Worm (Caenorhabditis elegans): ENCODE measurements around the gene twk-22.

DNA sequence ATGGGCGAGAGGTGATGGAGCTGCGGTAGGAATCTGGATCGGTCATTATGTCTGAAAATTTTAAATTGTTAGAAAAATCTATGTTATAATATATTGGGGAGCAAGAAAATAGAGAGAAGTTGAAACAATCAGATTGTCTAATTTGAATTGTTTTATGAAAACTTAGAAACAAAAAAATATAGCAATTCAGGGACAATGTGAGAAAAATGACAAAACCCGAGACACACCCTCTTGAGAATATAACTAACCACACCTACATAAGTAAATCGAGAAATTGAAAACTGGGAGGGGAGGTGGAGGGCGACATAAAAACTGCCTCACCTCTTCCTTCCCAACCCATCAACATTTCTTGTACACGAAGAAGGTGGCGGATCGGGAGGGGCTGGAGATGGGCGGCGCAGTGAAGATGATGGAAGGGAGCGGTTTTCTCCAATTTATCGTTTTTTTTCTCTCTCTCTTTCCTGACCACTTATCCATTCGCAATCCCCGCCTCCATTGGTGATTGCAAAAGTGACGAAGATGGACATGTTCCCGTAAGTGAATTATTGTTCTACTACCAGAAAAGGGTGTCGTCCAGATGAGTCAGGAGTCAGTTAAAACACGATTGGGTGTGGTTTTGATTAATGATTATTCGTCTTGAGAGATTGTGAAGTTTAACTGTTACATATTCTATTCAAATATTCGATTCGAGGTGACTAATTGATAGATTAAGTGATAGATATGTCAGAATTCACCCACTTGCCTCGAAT is 40.5 kb upstream of the twk-22 start, which contains the start of gene mua-6:
- TF ChIP-seq pha-4 (tag; optimal IDR thresholded peaks at IDR 0.05) (no peak), ztf-26 (tag; optimal IDR thresholded peaks at IDR 0.05) (no peak), attf-6 (GFP tag; IDR thresholded peaks at IDR 0.05) (no peak), ama-1 (optimal IDR thresholded peaks at IDR 0.05) (no peak), ama-1 (GFP tag; optimal IDR thresholded peaks at IDR 0.05) (no peak), ztf-18 (tag; optimal IDR thresholded peaks at IDR 0.05) (no peak), aptf-3 (GFP tag; IDR thresholded peaks at IDR 0.05) (no peak), ztf-3 (GFP tag; optimal IDR thresholded peaks at IDR 0.05) (no peak), madf-3 (GFP tag; IDR thresholded peaks at IDR 0.05) (no peak), snpc-3.4 (tag; optimal IDR thresholded peaks at IDR 0.05) (no peak), ceh-79 (tag; optimal IDR thresholded peaks at IDR 0.05) (no peak), efl-1 (GFP tag; optimal IDR thresholded peaks at IDR 0.05) (no peak), unc-62 (GFP tag; optimal IDR thresholded peaks at IDR 0.05) (no peak), nhr-120 (GFP tag; IDR thresholded peaks at IDR 0.05) (no peak)

All from whole organism, young adult.